Fruit fly (Drosophila melanogaster): Measurements from ENCODE around the gene CG15725.

The CG15725 gene

dm6 chrX:12724287-12725186 is 18.9 kb downstream of the CG15725 start:
- TF ChIP-seq CG11294 (GFP tag; IDR thresholded peaks at IDR 0.05): no peak
- 0 out of 2 replicates have a peak, but pooled peaks have one; percentile 21 for TF ChIP-seq CG15336 (GFP tag; IDR thresholded peaks at IDR 0.05)
- TF ChIP-seq dac (GFP tag; optimal IDR thresholded peaks at IDR 0.05): peak; percentile 1
- TF ChIP-seq CG6854 (GFP tag; optimal IDR thresholded peaks at IDR 0.05): no peak
- TF ChIP-seq Eip93F (GFP tag; optimal IDR thresholded peaks at IDR 0.05): no peak
- TF ChIP-seq eg (GFP tag; IDR thresholded peaks at IDR 0.05): peak; percentile 56; the same call in 1 of the 3 replicates
- peak; percentile 14 for TF ChIP-seq Sox14 (GFP tag; optimal IDR thresholded peaks at IDR 0.05)
- TF ChIP-seq Hr4 (GFP tag; optimal IDR thresholded peaks at IDR 0.05): peak; percentile 56
- peak; percentile 50 for TF ChIP-seq CG4318 (GFP tag; optimal IDR thresholded peaks at IDR 0.05)
- TF ChIP-seq CG3919 (GFP tag; optimal IDR thresholded peaks at IDR 0.05): peak; percentile 27
- TF ChIP-seq achi (GFP tag; optimal IDR thresholded peaks at IDR 0.05): peak; percentile 37
- peak; percentile 47 for TF ChIP-seq CG6276 (GFP tag; optimal IDR thresholded peaks at IDR 0.05)
- no peak for TF ChIP-seq CG8319 (GFP tag; optimal IDR thresholded peaks at IDR 0.05)
- TF ChIP-seq OdsH (GFP tag; optimal IDR thresholded peaks at IDR 0.05): peak; percentile 51
- TF ChIP-seq CG1621 (tag; optimal IDR thresholded peaks at IDR 0.05): peak; percentile 8
- TF ChIP-seq Lpt (GFP tag; optimal IDR thresholded peaks at IDR 0.05): no peak
- peak; percentile 49 for TF ChIP-seq topi (GFP tag; optimal IDR thresholded peaks at IDR 0.05)
- TF ChIP-seq CG11762 (GFP tag; optimal IDR thresholded peaks at IDR 0.05; ENCODE audit: insufficient read depth): peak; percentile 48
- TF ChIP-seq Hr38 (GFP tag; optimal IDR thresholded peaks at IDR 0.05): no peak
- TF ChIP-seq fd85E (GFP tag; optimal IDR thresholded peaks at IDR 0.05): no peak
- TF ChIP-seq Hr39 (GFP tag; optimal IDR thresholded peaks at IDR 0.05): peak; percentile 1
- peak; percentile 49 for TF ChIP-seq acj6 (GFP tag; optimal IDR thresholded peaks at IDR 0.05)
- TF ChIP-seq CG16779 (tag; optimal IDR thresholded peaks at IDR 0.05): no peak
- TF ChIP-seq Eip75B (GFP tag; optimal IDR thresholded peaks at IDR 0.05): peak; percentile 60
- no peak for TF ChIP-seq Sox102F (GFP tag; optimal IDR thresholded peaks at IDR 0.05)
- TF ChIP-seq CG10669 (GFP tag; optimal IDR thresholded peaks at IDR 0.05): peak; percentile 16
- TF ChIP-seq cyc (GFP tag; optimal IDR thresholded peaks at IDR 0.05): peak; percentile 22
- no peak for TF ChIP-seq spab (GFP tag; optimal IDR thresholded peaks at IDR 0.05)
- TF ChIP-seq Eip78C (GFP tag): peak; percentile 87
- peak; percentile 19 for TF ChIP-seq Sox15 (GFP tag; optimal IDR thresholded peaks at IDR 0.05)
- peak; percentile 74 for TF ChIP-seq CG32006 (GFP tag; optimal IDR thresholded peaks at IDR 0.05)
- TF ChIP-seq dsx (GFP tag; optimal IDR thresholded peaks at IDR 0.05; ENCODE audit: poor library complexity, severe bottlenecking): peak; percentile 74
- TF ChIP-seq Ets21C (GFP tag; optimal IDR thresholded peaks at IDR 0.05): no peak
- peak; percentile 30 for TF ChIP-seq CG3032 (tag; optimal IDR thresholded peaks at IDR 0.05)
- peak; percentile 60; the same call in 1 of the 3 replicates for TF ChIP-seq CG6163 (GFP tag; IDR thresholded peaks at IDR 0.05)
- peak; percentile 37 for TF ChIP-seq fd59A (GFP tag; optimal IDR thresholded peaks at IDR 0.05)
- TF ChIP-seq ss (GFP tag; optimal IDR thresholded peaks at IDR 0.05): peak in 1 of 2 experiments; percentile 57
- TF ChIP-seq salr (GFP tag; optimal IDR thresholded peaks at IDR 0.05): peak; percentile 4 to 72
- peak; percentile 62 for TF ChIP-seq CG10631 (GFP tag; optimal IDR thresholded peaks at IDR 0.05)
- TF ChIP-seq CG7368 (GFP tag; optimal IDR thresholded peaks at IDR 0.05): no peak
- TF ChIP-seq Ets96B (tag; optimal IDR thresholded peaks at IDR 0.05): peak; percentile 36
- TF ChIP-seq CG9139 (GFP tag; optimal IDR thresholded peaks at IDR 0.05): peak; percentile 36
- no peak for TF ChIP-seq Blimp-1 (GFP tag; optimal IDR thresholded peaks at IDR 0.05)
- peak; percentile 76 for TF ChIP-seq svp (GFP tag)
- peak; percentile 15 for TF ChIP-seq CG34406 (GFP tag; optimal IDR thresholded peaks at IDR 0.05)
- TF ChIP-seq pdm3 (GFP tag; optimal IDR thresholded peaks at IDR 0.05): peak; percentile 47
- no peak for TF ChIP-seq Gug (GFP tag; IDR thresholded peaks at IDR 0.05)
- peak; percentile 9 for TF ChIP-seq CG11902 (GFP tag; optimal IDR thresholded peaks at IDR 0.05)
- peak; percentile 34; the same call in 1 of the 3 replicates for TF ChIP-seq CG8119 (GFP tag; IDR thresholded peaks at IDR 0.05)
- no peak for TF ChIP-seq net (GFP tag; optimal IDR thresholded peaks at IDR 0.05)

All from whole organism, prepupa.